Worm (Caenorhabditis elegans): ENCODE data around the gene ags-3.

ags-3 gene

ce11 chrX:5289106-5289505, 14.3 kb downstream of the ags-3 start:
- TF ChIP-seq ham-2 (GFP tag; optimal IDR thresholded peaks at IDR 0.05), result no peak
- TF ChIP-seq flh-1 (GFP tag; optimal IDR thresholded peaks at IDR 0.05), result no peak
- TF ChIP-seq elt-1 (tag; optimal IDR thresholded peaks at IDR 0.05; ENCODE audit: borderline replicate concordance, insufficient read depth), result no peak
- TF ChIP-seq nhr-76 (tag; optimal IDR thresholded peaks at IDR 0.05), result no peak
- no peak for TF ChIP-seq zip-8 (tag; optimal IDR thresholded peaks at IDR 0.05)
- TF ChIP-seq ceh-39 (tag; optimal IDR thresholded peaks at IDR 0.05), result no peak
- no peak for TF ChIP-seq elt-3 (tag; optimal IDR thresholded peaks at IDR 0.05)

ce11 chrX:5283531-5283930, 19.9 kb downstream of the ags-3 start, which contains the start of gene vps-41:
TSS of gene vps-41 (plus strand) at chrX:5283831.
- TF ChIP-seq nhr-237 (tag; optimal IDR thresholded peaks at IDR 0.05), result no peak

- TF ChIP-seq flh-1 (GFP tag; optimal IDR thresholded peaks at IDR 0.05), result no peak
- no peak for TF ChIP-seq mab-5 (tag; optimal IDR thresholded peaks at IDR 0.05)
- TF ChIP-seq unc-39 (tag; optimal IDR thresholded peaks at IDR 0.05), result no peak
- TF ChIP-seq unc-120 (tag; optimal IDR thresholded peaks at IDR 0.05; ENCODE audit: poor library complexity, severe bottlenecking), result no peak
- no peak for TF ChIP-seq zip-8 (tag; optimal IDR thresholded peaks at IDR 0.05)
- TF ChIP-seq ztf-11 (tag; optimal IDR thresholded peaks at IDR 0.05), result no peak
- no peak for TF ChIP-seq lsy-2 (tag; optimal IDR thresholded peaks at IDR 0.05)
Observed at ce11 chrX:5279674-5280073, 23.7 kb downstream of the ags-3 start, which contains the start of gene rga-8. TSS of gene rga-8 (minus strand) at chrX:5279774.

ce11 chrX:5279170-5279635, 24.2 kb downstream of the ags-3 start, which contains the start of gene Y34B4A.2:
TSS of gene Y34B4A.2 (plus strand) at chrX:5279497.
- TF ChIP-seq blmp-1 (tag; optimal IDR thresholded peaks at IDR 0.05), result no peak
- TF ChIP-seq drap-1 (GFP tag; optimal IDR thresholded peaks at IDR 0.05), result no peak
- peak; percentile 23 for TF ChIP-seq lin-13 (tag; optimal IDR thresholded peaks at IDR 0.05)
- TF ChIP-seq snpc-4 (tag; optimal IDR thresholded peaks at IDR 0.05), result no peak
- TF ChIP-seq M03D4.4 (tag; optimal IDR thresholded peaks at IDR 0.05), result no peak
- peak; percentile 27 for TF ChIP-seq cnd-1 (tag; optimal IDR thresholded peaks at IDR 0.05)
- TF ChIP-seq nhr-2 (tag; optimal IDR thresholded peaks at IDR 0.05), result peak; percentile 8
- TF ChIP-seq ces-1 (GFP tag; optimal IDR thresholded peaks at IDR 0.05), result peak; percentile 74

- TF ChIP-seq ces-1 (GFP tag; optimal IDR thresholded peaks at IDR 0.05), result peak; percentile 95
- no peak for TF ChIP-seq flh-1 (GFP tag; optimal IDR thresholded peaks at IDR 0.05)
Observed at ce11 chrX:5278249-5278648, 25.2 kb downstream of the ags-3 start.

ce11 chrX:5276772-5277171, 26.6 kb downstream of the ags-3 start:
- TF ChIP-seq bed-3 (GFP tag; optimal IDR thresholded peaks at IDR 0.05) (no peak), sem-2 (GFP tag; optimal IDR thresholded peaks at IDR 0.05) (no peak), nhr-76 (tag; optimal IDR thresholded peaks at IDR 0.05) (no peak), zip-8 (tag; optimal IDR thresholded peaks at IDR 0.05) (no peak), ces-1 (GFP tag; optimal IDR thresholded peaks at IDR 0.05) (no peak), pha-4 (tag; optimal IDR thresholded peaks at IDR 0.05) (no peak), ztf-11 (tag; optimal IDR thresholded peaks at IDR 0.05) (no peak), blmp-1 (tag; optimal IDR thresholded peaks at IDR 0.05) (no peak), tbx-8 (GFP tag; optimal IDR thresholded peaks at IDR 0.05) (no peak), nhr-12 (tag; optimal IDR thresholded peaks at IDR 0.05) (no peak)

- TF ChIP-seq ztf-11 (tag; optimal IDR thresholded peaks at IDR 0.05) (peak; percentile 75), elt-3 (tag; optimal IDR thresholded peaks at IDR 0.05) (no peak), pha-4 (tag; optimal IDR thresholded peaks at IDR 0.05) (peak; percentile 85), blmp-1 (tag; optimal IDR thresholded peaks at IDR 0.05) (no peak), cnd-1 (tag; optimal IDR thresholded peaks at IDR 0.05) (peak; percentile 43), ceh-83 (GFP tag; optimal IDR thresholded peaks at IDR 0.05) (no peak), M03D4.4 (tag; optimal IDR thresholded peaks at IDR 0.05) (peak; percentile 12), hlh-1 (tag; optimal IDR thresholded peaks at IDR 0.05) (peak; percentile 40), nhr-12 (tag; optimal IDR thresholded peaks at IDR 0.05) (no peak), sptf-1 (tag; optimal IDR thresholded peaks at IDR 0.05) (peak; percentile 77), ham-2 (GFP tag; optimal IDR thresholded peaks at IDR 0.05) (peak; percentile 60), mab-5 (tag; optimal IDR thresholded peaks at IDR 0.05) (no peak), nhr-237 (tag; optimal IDR thresholded peaks at IDR 0.05) (peak; percentile 59), nhr-2 (tag; optimal IDR thresholded peaks at IDR 0.05) (peak; percentile 38), mls-2 (tag; optimal IDR thresholded peaks at IDR 0.05) (peak; percentile 76), tbx-8 (GFP tag; optimal IDR thresholded peaks at IDR 0.05) (no peak), unc-62 (GFP tag; optimal IDR thresholded peaks at IDR 0.05) (peak; percentile 33), ceh-39 (tag; optimal IDR thresholded peaks at IDR 0.05) (peak; percentile 43), mep-1 (tag; optimal IDR thresholded peaks at IDR 0.05) (peak; percentile 84), drap-1 (GFP tag; optimal IDR thresholded peaks at IDR 0.05) (peak; percentile 10), elt-1 (tag; optimal IDR thresholded peaks at IDR 0.05; ENCODE audit: borderline replicate concordance, insufficient read depth) (no peak), sem-2 (GFP tag; optimal IDR thresholded peaks at IDR 0.05) (no peak), zip-8 (tag; optimal IDR thresholded peaks at IDR 0.05) (no peak), nhr-28 (tag; optimal IDR thresholded peaks at IDR 0.05) (no peak), bed-3 (GFP tag; optimal IDR thresholded peaks at IDR 0.05) (no peak), snpc-4 (tag; optimal IDR thresholded peaks at IDR 0.05) (no peak), lin-13 (tag; optimal IDR thresholded peaks at IDR 0.05) (peak; percentile 65), unc-120 (tag; optimal IDR thresholded peaks at IDR 0.05; ENCODE audit: poor library complexity, severe bottlenecking) (no peak), ceh-43 (GFP tag; optimal IDR thresholded peaks at IDR 0.05) (no peak), lin-32 (GFP tag; optimal IDR thresholded peaks at IDR 0.05) (no peak)
Observed at ce11 chrX:5275209-5275608, 28.2 kb downstream of the ags-3 start, which contains the start of gene hst-6. TSS of gene hst-6 (plus strand) at chrX:5275561.

All from whole organism, mixed stage, embryonic.